Fruit fly (Drosophila melanogaster): ENCODE measurements around the gene CG31365.

DNA sequence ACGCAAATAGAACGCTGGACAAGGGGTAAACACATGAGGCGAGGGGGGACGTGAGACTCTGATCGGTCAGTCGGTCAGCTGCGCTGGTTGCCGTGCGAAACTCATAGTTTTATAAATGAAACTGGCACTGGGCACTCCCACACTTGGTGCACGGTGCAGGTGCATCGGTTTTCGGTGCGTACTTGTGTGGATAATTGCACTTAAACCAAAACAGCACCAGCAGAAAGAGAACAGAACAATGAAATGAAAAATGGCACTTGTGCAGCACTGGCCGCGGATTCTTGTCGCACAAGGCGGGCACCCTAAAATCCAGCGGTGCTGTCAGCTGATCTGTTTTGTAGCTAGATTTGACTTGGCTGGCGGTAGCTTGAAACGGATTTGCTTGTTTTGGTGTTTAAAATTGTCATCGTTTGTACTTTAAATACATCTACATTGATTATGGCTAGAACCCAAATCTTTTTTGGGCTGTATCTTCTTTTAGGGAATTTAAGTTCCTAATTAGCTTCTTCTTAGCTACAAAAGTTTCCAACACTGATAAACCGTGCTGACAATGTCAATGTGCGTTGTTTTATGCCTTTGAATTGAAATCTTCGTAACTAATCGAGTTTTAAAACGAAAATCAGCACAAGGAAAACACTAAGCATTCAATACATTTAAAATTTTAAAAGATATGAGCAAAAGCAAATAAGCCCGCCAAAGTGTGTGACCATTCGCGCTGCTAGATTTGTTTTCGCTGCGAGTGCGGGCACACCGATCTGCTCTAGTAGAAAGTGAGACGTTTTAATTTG lies 8.3 kb downstream of the CG31365 start, which contains the start of the genes Rassf and CenB1A:
- peak; percentile 45 for TF ChIP-seq psq (GFP tag; optimal IDR thresholded peaks at IDR 0.05)
- no peak for TF ChIP-seq dsf (GFP tag; optimal IDR thresholded peaks at IDR 0.05; ENCODE audit: borderline replicate concordance)
- TF ChIP-seq OdsH (GFP tag; optimal IDR thresholded peaks at IDR 0.05): peak; percentile 22
- no peak for TF ChIP-seq N (GFP tag; optimal IDR thresholded peaks at IDR 0.05)
- TF ChIP-seq br (GFP tag; optimal IDR thresholded peaks at IDR 0.05): peak; percentile 26
